Worm (Caenorhabditis elegans) whole organism, young adult: Measurements from ENCODE around the gene dnj-9.
A peak's percentile ranks its signal among the peaks of the same experiment; 100 is the strongest.

Experiments
- D2030.7 ChIP-seq: fragments of 200-800 bp; sonication (Bioruptor generic); IDR thresholded peaks from 2 replicates; pipeline ENCODE4 v1.3.6; 2022; ENCODE audit warnings: missing genetic modification reagents, missing genetic modification characterization, missing compliant biosample characterization
- F22D6.2 ChIP-seq: sonication (generic microtip); optimal IDR thresholded peaks from 2 replicates; lab custom pipeline; 2016; ENCODE audit warnings: mild to moderate bottlenecking, missing genetic modification characterization, missing compliant biosample characterization
- F23B12.7 ChIP-seq: sonication (generic microtip); optimal IDR thresholded peaks from 2 replicates; lab custom pipeline; 2017; ENCODE audit warnings: missing genetic modification characterization, mild to moderate bottlenecking, missing compliant biosample characterization, antibody characterized with exemption, moderate library complexity; ENCODE audit not compliant: insufficient read depth
- F33H1.4 ChIP-seq: fragments of 200-800 bp; sonication (Bioruptor generic); IDR thresholded peaks from 2 replicates; pipeline ENCODE4 v1.3.6; 2022; ENCODE audit warnings: missing genetic modification reagents, missing genetic modification characterization, missing compliant biosample characterization
- F49E8.2 ChIP-seq: sonication (generic microtip); optimal IDR thresholded peaks from 3 replicates; lab custom pipeline; 2017; ENCODE audit warnings: missing genetic modification characterization, mild to moderate bottlenecking, missing compliant biosample characterization, antibody characterized with exemption, moderate library complexity; ENCODE audit not compliant: insufficient read depth
- F52B5.7 ChIP-seq: sonication (generic microtip); optimal IDR thresholded peaks from 2 replicates; lab custom pipeline; 2016; ENCODE audit warnings: mild to moderate bottlenecking, missing genetic modification characterization, missing compliant biosample characterization
- F57A8.1 ChIP-seq: fragments of 200-800 bp; sonication (Bioruptor generic); optimal IDR thresholded peaks from 2 replicates; lab custom pipeline; 2018; ENCODE audit warnings: mild to moderate bottlenecking, missing genetic modification characterization, moderate library complexity, missing compliant biosample characterization
- K12H6.12 ChIP-seq: fragments of 200-800 bp; sonication (Bioruptor generic); optimal IDR thresholded peaks from 2 replicates; lab custom pipeline; 2018; ENCODE audit warnings: mild to moderate bottlenecking, missing genetic modification characterization, missing compliant biosample characterization
- T07F8.4 ChIP-seq: sonication (generic microtip); optimal IDR thresholded peaks from 2 replicates; lab custom pipeline; 2016; ENCODE audit warnings: mild to moderate bottlenecking, missing genetic modification characterization, moderate library complexity, missing compliant biosample characterization
- T26A5.8 ChIP-seq: sonication (generic microtip); optimal IDR thresholded peaks from 2 replicates; lab custom pipeline; 2016; ENCODE audit warnings: missing genetic modification characterization, missing compliant biosample characterization
- Y56A3A.18 ChIP-seq: fragments of 200-800 bp; sonication (Bioruptor generic); IDR thresholded peaks from 2 replicates; pipeline ENCODE4 v1.3.6; 2022; ENCODE audit warnings: missing genetic modification reagents, missing genetic modification characterization, missing compliant biosample characterization
- Y67H2A.10 ChIP-seq: fragments of 200-800 bp; sonication (Bioruptor generic); conservative IDR thresholded peaks from 2 replicates; pipeline ENCODE4 v1.3.6; 2022; ENCODE audit warnings: missing genetic modification reagents, missing genetic modification characterization, missing compliant biosample characterization
- Y79H2A.3 ChIP-seq: fragments of 200-800 bp; sonication (Bioruptor generic); conservative IDR thresholded peaks from 2 replicates; pipeline ENCODE4 v1.3.6; 2022; ENCODE audit warnings: missing genetic modification reagents, missing genetic modification characterization, missing compliant biosample characterization
- aptf-2 ChIP-seq: fragments of 200-800 bp; sonication (Bioruptor generic); conservative IDR thresholded peaks from 2 replicates; pipeline ENCODE4 v1.3.6; 2022; ENCODE audit warnings: missing genetic modification reagents, missing genetic modification characterization, missing compliant biosample characterization
- aptf-3 ChIP-seq: fragments of 200-800 bp; sonication (Bioruptor generic); IDR thresholded peaks from 2 replicates; pipeline ENCODE4 v1.3.6; 2022; ENCODE audit warnings: missing genetic modification characterization, missing compliant biosample characterization
- attf-3 ChIP-seq: fragments of 200-800 bp; sonication (Bioruptor generic); conservative IDR thresholded peaks from 2 replicates; pipeline ENCODE4 v1.3.6; 2022; ENCODE audit warnings: missing genetic modification reagents, missing genetic modification characterization, missing compliant biosample characterization
- attf-5 ChIP-seq: fragments of 200-800 bp; sonication (Bioruptor generic); optimal IDR thresholded peaks from 2 replicates; lab custom pipeline; 2018; ENCODE audit warnings: mild to moderate bottlenecking, missing genetic modification characterization, missing compliant biosample characterization
- attf-6 ChIP-seq: fragments of 200-800 bp; sonication (Bioruptor generic); IDR thresholded peaks from 2 replicates; pipeline ENCODE4 v1.3.6; 2022; ENCODE audit warnings: missing genetic modification reagents, missing genetic modification characterization, missing compliant biosample characterization
- bed-2 ChIP-seq: fragments of 200-800 bp; sonication (Bioruptor generic); IDR thresholded peaks from 2 replicates; pipeline ENCODE4 v1.3.6; 2022; ENCODE audit warnings: missing genetic modification reagents, missing genetic modification characterization, missing compliant biosample characterization
- ceh-100 ChIP-seq: fragments of 200-800 bp; sonication (Bioruptor generic); IDR thresholded peaks from 2 replicates; pipeline ENCODE4 v1.3.6; 2022; ENCODE audit warnings: missing genetic modification reagents, missing genetic modification characterization, missing compliant biosample characterization
- ceh-79 ChIP-seq: sonication (generic microtip); optimal IDR thresholded peaks from 2 replicates; lab custom pipeline; 2017; ENCODE audit warnings: mild to moderate bottlenecking, missing genetic modification characterization, missing compliant biosample characterization
- ceh-91 ChIP-seq: fragments of 200-800 bp; sonication (Bioruptor generic); IDR thresholded peaks from 2 replicates; pipeline ENCODE4 v1.3.6; 2022; ENCODE audit warnings: missing genetic modification reagents, missing genetic modification characterization, missing compliant biosample characterization
- chd-7 ChIP-seq: sonication (generic microtip); optimal IDR thresholded peaks from 2 replicates; lab custom pipeline; 2016; ENCODE audit warnings: mild to moderate bottlenecking, missing genetic modification characterization, moderate library complexity, missing compliant biosample characterization
- dpff-1 ChIP-seq: sonication (generic microtip); optimal IDR thresholded peaks from 2 replicates; lab custom pipeline; 2017; ENCODE audit warnings: mild to moderate bottlenecking, missing genetic modification characterization, missing compliant biosample characterization
- egl-18 ChIP-seq: fragments of 200-800 bp; sonication (Bioruptor generic); IDR thresholded peaks from 2 replicates; pipeline ENCODE4 v1.3.6; 2022; ENCODE audit warnings: missing genetic modification reagents, missing genetic modification characterization, missing compliant biosample characterization
- ets-4 ChIP-seq: fragments of 200-800 bp; sonication (Bioruptor generic); optimal IDR thresholded peaks from 2 replicates; lab custom pipeline; 2018; ENCODE audit warnings: mild to moderate bottlenecking, missing genetic modification characterization, missing compliant biosample characterization
- him-1 ChIP-seq: sonication (generic microtip); optimal IDR thresholded peaks from 2 replicates; lab custom pipeline; 2016; ENCODE audit warnings: missing genotype, missing genetic modification reagents, missing genetic modification characterization, missing compliant biosample characterization
- hlh-12 ChIP-seq: sonication (generic microtip); optimal IDR thresholded peaks from 2 replicates; lab custom pipeline; 2016; ENCODE audit warnings: missing genetic modification characterization, missing compliant biosample characterization
- hsf-1 ChIP-seq: fragments of 200-800 bp; sonication (Bioruptor generic); IDR thresholded peaks from 2 replicates; pipeline ENCODE4 v1.3.6; 2022; ENCODE audit warnings: missing genetic modification reagents, missing genetic modification characterization, missing compliant biosample characterization
- let-607 ChIP-seq, 2 experiments: fragments of 200-800 bp in 1 of 2; sonication (Bioruptor generic) in 1 of 2; sonication (generic microtip) in 1 of 2; optimal IDR thresholded peaks; 2 replicates each; lab custom pipeline; 2016 to 2018; ENCODE audit warnings: mild to moderate bottlenecking in 2 of 2, missing compliant biosample characterization in 2 of 2, missing genetic modification characterization in 2 of 2, moderate library complexity in 2 of 2, missing genotype in 1 of 2
- lin-26 ChIP-seq: fragments of 200-800 bp; sonication (Bioruptor generic); IDR thresholded peaks from 2 replicates; pipeline ENCODE4 v1.3.6; 2022; ENCODE audit warnings: missing genetic modification reagents, missing genetic modification characterization, missing compliant biosample characterization
- lin-40 ChIP-seq: sonication (generic microtip); optimal IDR thresholded peaks from 2 replicates; lab custom pipeline; 2016; ENCODE audit warnings: missing genetic modification characterization, mild to moderate bottlenecking, missing compliant biosample characterization, missing genotype, missing genetic modification reagents
- madf-8 ChIP-seq: fragments of 200-800 bp; sonication (Bioruptor generic); conservative IDR thresholded peaks from 2 replicates; pipeline ENCODE4 v1.3.6; 2022; ENCODE audit warnings: missing genetic modification reagents, missing genetic modification characterization, missing compliant biosample characterization
- mel-28 ChIP-seq: sonication (generic microtip); optimal IDR thresholded peaks from 2 replicates; lab custom pipeline; 2016; ENCODE audit warnings: borderline replicate concordance, mild to moderate bottlenecking, missing genetic modification characterization, missing compliant biosample characterization
- mes-4 ChIP-seq: sonication (generic microtip); optimal IDR thresholded peaks from 2 replicates; lab custom pipeline; 2016; ENCODE audit warnings: missing genotype, missing genetic modification characterization, missing compliant biosample characterization
- nfya-1 ChIP-seq: sonication (generic microtip); optimal IDR thresholded peaks from 2 replicates; lab custom pipeline; 2017; ENCODE audit warnings: antibody characterized with exemption, missing compliant biosample characterization, missing genetic modification characterization, borderline replicate concordance; ENCODE audit not compliant: insufficient read depth
- pbrm-1 ChIP-seq: fragments of 200-800 bp; sonication (Bioruptor generic); IDR thresholded peaks from 2 replicates; pipeline ENCODE4 v1.3.6; 2022; ENCODE audit warnings: missing genetic modification reagents, missing genetic modification characterization, missing compliant biosample characterization
- pha-4 ChIP-seq: fragments of 150-350 bp; sonication (generic microtip); optimal IDR thresholded peaks from 2 replicates; lab custom pipeline; 2014; ENCODE audit warnings: missing biosample characterization, missing genetic modification reagents, missing genetic modification characterization
- repo-1 ChIP-seq: sonication (generic microtip); optimal IDR thresholded peaks from 2 replicates; lab custom pipeline; 2017; ENCODE audit warnings: mild to moderate bottlenecking, missing genetic modification characterization, missing compliant biosample characterization
- rpc-1 ChIP-seq, 2 experiments: fragments of 150-350 bp in 1 of 2; sonication (generic microtip) in 1 of 2; optimal IDR thresholded peaks; 2 replicates each; lab custom pipeline; 2014 to 2018; ENCODE audit warnings: missing biosample characterization in 1 of 2, missing genetic modification characterization in 1 of 2, missing genetic modification reagents in 1 of 2, missing genotype in 1 of 2
- snpc-1.1 ChIP-seq: sonication (generic microtip); optimal IDR thresholded peaks from 2 replicates; lab custom pipeline; 2017; ENCODE audit warnings: missing genetic modification characterization, mild to moderate bottlenecking, missing compliant biosample characterization, antibody characterized with exemption, moderate library complexity, missing genotype, missing genetic modification reagents; ENCODE audit not compliant: insufficient read depth
- snpc-3.4 ChIP-seq: sonication (generic microtip); optimal IDR thresholded peaks from 2 replicates; lab custom pipeline; 2017; ENCODE audit warnings: missing genetic modification characterization, mild to moderate bottlenecking, missing compliant biosample characterization, antibody characterized with exemption, moderate library complexity, missing genotype, missing genetic modification reagents
- somi-1 ChIP-seq: fragments of 200-800 bp; sonication (Bioruptor generic); optimal IDR thresholded peaks from 2 replicates; lab custom pipeline; 2018; ENCODE audit warnings: mild to moderate bottlenecking, missing genetic modification characterization, missing compliant biosample characterization
- sptf-2 ChIP-seq: fragments of 200-800 bp; sonication (Bioruptor generic); optimal IDR thresholded peaks from 2 replicates; lab custom pipeline; 2018; ENCODE audit warnings: mild to moderate bottlenecking, missing genetic modification characterization, missing compliant biosample characterization
- tbp1 ChIP-seq: fragments of 200-800 bp; sonication (Bioruptor generic); optimal IDR thresholded peaks from 2 replicates; lab custom pipeline; 2018; ENCODE audit warnings: mild to moderate bottlenecking, missing genetic modification characterization, missing compliant biosample characterization
- unc-62 ChIP-seq: fragments of 150-350 bp; optimal IDR thresholded peaks from 2 replicates; lab custom pipeline; 2014; ENCODE audit warnings: missing biosample characterization, missing genetic modification reagents, missing genetic modification characterization
- ztf-25 ChIP-seq: fragments of 200-800 bp; sonication (Bioruptor generic); IDR thresholded peaks from 2 replicates; pipeline ENCODE4 v1.3.6; 2022; ENCODE audit warnings: missing genetic modification reagents, missing genetic modification characterization, missing compliant biosample characterization

The dnj-9 gene

ce11 chrII:4851594-4852106 is at the start of gene dnj-9 (continued):
- peak; percentile 87 for TF ChIP-seq F22D6.2 (tag; lab: Kevin White, UChicago)
- TF ChIP-seq rpc-1 (optimal IDR thresholded peaks at IDR 0.05; lab: Kevin White, UChicago), result no peak
- TF ChIP-seq rpc-1 (tag; optimal IDR thresholded peaks at IDR 0.05; lab: Kevin White, UChicago), result no peak
- peak; percentile 75 for TF ChIP-seq tbp1 (GFP tag; lab: Kevin White, UChicago)
- no peak for TF ChIP-seq ets-4 (GFP tag; lab: Kevin White, UChicago)
- TF ChIP-seq snpc-3.4 (tag; lab: Kevin White, UChicago), result peak; percentile 94
- peak; percentile 71 for TF ChIP-seq K12H6.12 (tag; lab: Kevin White, UChicago)
- peak; percentile 72; the same call in 1 of the 2 replicates for TF ChIP-seq egl-18 (GFP tag; lab: Robert Waterston, UW)
- TF ChIP-seq sptf-2 (GFP tag; lab: Kevin White, UChicago), result no peak
- peak; percentile 91 for TF ChIP-seq pbrm-1 (GFP tag; lab: Robert Waterston, UW)
- peak; percentile 41 to 82 for TF ChIP-seq let-607 (tag; optimal IDR thresholded peaks at IDR 0.05; lab: Kevin White, UChicago)
- TF ChIP-seq lin-40 (tag; lab: Kevin White, UChicago), result peak; percentile 97
- TF ChIP-seq attf-6, result peak; percentile 73
- no peak for TF ChIP-seq aptf-3 (GFP tag; lab: Robert Waterston, UW)
- no peak for TF ChIP-seq hlh-12 (tag; lab: Kevin White, UChicago)
- TF ChIP-seq Y56A3A.18 (GFP tag; lab: Robert Waterston, UW), result peak; percentile 95
- TF ChIP-seq him-1, result peak; percentile 81
- TF ChIP-seq pha-4, result peak; percentile 94
- peak; percentile 69 for TF ChIP-seq ceh-91 (GFP tag; lab: Robert Waterston, UW)
- TF ChIP-seq ztf-25 (GFP tag; lab: Robert Waterston, UW), result 0 out of 2 replicates have a peak, but pooled peaks have one; percentile 41
- TF ChIP-seq mel-28 (tag; lab: Kevin White, UChicago), result peak; percentile 6
- peak; percentile 95 for TF ChIP-seq attf-5 (GFP tag; lab: Kevin White, UChicago)
- TF ChIP-seq T26A5.8, result no peak
- TF ChIP-seq F33H1.4 (GFP tag; lab: Robert Waterston, UW), result peak; percentile 84
- peak; percentile 84 for TF ChIP-seq ceh-100 (GFP tag; lab: Robert Waterston, UW)
- peak; percentile 92 for TF ChIP-seq F23B12.7
- peak; percentile 79 for TF ChIP-seq madf-8 (GFP tag; lab: Robert Waterston, UW)
- TF ChIP-seq chd-7 (tag; lab: Kevin White, UChicago), result peak; percentile 81
- TF ChIP-seq repo-1 (tag; lab: Kevin White, UChicago), result peak; percentile 94
- TF ChIP-seq hsf-1 (GFP tag; lab: Robert Waterston, UW), result peak; percentile 88
- TF ChIP-seq somi-1 (GFP tag; lab: Kevin White, UChicago), result peak; percentile 53
- peak; percentile 40; the same call in 1 of the 2 replicates for TF ChIP-seq lin-26 (GFP tag; lab: Robert Waterston, UW)
- TF ChIP-seq Y67H2A.10, result peak; percentile 37; the same call in 1 of the 2 replicates
- TF ChIP-seq Y79H2A.3 (GFP tag; lab: Robert Waterston, UW), result 0 out of 2 replicates have a peak, but pooled peaks have one; percentile 11
- TF ChIP-seq unc-62, result no peak
- TF ChIP-seq F49E8.2 (tag; lab: Kevin White, UChicago), result peak; percentile 71
- TF ChIP-seq F57A8.1 (GFP tag; lab: Kevin White, UChicago), result peak; percentile 35
- peak; percentile 41 for TF ChIP-seq T07F8.4 (tag; lab: Kevin White, UChicago)
- TF ChIP-seq nfya-1 (tag; lab: Kevin White, UChicago), result no peak
- TF ChIP-seq ceh-79 (tag; lab: Kevin White, UChicago), result no peak
- no peak for TF ChIP-seq aptf-2 (GFP tag; lab: Robert Waterston, UW)
- TF ChIP-seq D2030.7 (GFP tag; lab: Robert Waterston, UW), result peak; percentile 81
- TF ChIP-seq attf-3, result peak; percentile 68
- peak; percentile 34 for TF ChIP-seq mes-4 (tag; lab: Kevin White, UChicago)
- no peak for TF ChIP-seq bed-2 (GFP tag; lab: Robert Waterston, UW)
- TF ChIP-seq snpc-1.1 (tag; lab: Kevin White, UChicago), result peak; percentile 28
- TF ChIP-seq F52B5.7, result no peak
- TF ChIP-seq dpff-1, result no peak
